Fruit fly (Drosophila melanogaster) whole organism, wandering third instar larva: ENCODE results near the gene CG17855.

Experiments used
- Abd-B ChIP-seq: fragments of >200 bp; optimal IDR thresholded peaks from 2 replicates; lab custom pipeline; 2017; ENCODE audit warnings: missing biosample characterization, missing genetic modification characterization
- CG32264 ChIP-seq: fragments of 200-800 bp; sonication (Bioruptor generic); optimal IDR thresholded peaks from 2 replicates; lab custom pipeline; 2016; ENCODE audit warnings: missing biosample characterization, missing genetic modification characterization
- CrebA ChIP-seq: fragments of 200-800 bp; sonication (Bioruptor generic); optimal IDR thresholded peaks from 2 replicates; lab custom pipeline; 2016; ENCODE audit warnings: missing biosample characterization, mild to moderate bottlenecking, missing genetic modification characterization, borderline replicate concordance
- Dfd ChIP-seq: fragments of >200 bp; optimal IDR thresholded peaks from 2 replicates; lab custom pipeline; 2017; ENCODE audit warnings: missing biosample characterization, missing genetic modification characterization
- Dif ChIP-seq: fragments of 200-275, 200-300 bp; sonication (Bioruptor generic); optimal IDR thresholded peaks from 2 replicates; lab custom pipeline; 2018; ENCODE audit warnings: missing biosample characterization, missing genetic modification characterization; ENCODE audit not compliant: partially characterized antibody
- HLH106 ChIP-seq: fragments of 200-800 bp; optimal IDR thresholded peaks from 3 replicates; lab custom pipeline; 2019; ENCODE audit warnings: missing biosample characterization, mild to moderate bottlenecking, missing genetic modification characterization, moderate library complexity
- Hnf4 ChIP-seq: fragments of 200-800 bp; sonication (Bioruptor generic); optimal IDR thresholded peaks from 2 replicates; lab custom pipeline; 2016; ENCODE audit warnings: missing biosample characterization, mild to moderate bottlenecking, missing genetic modification characterization
- Hr83 ChIP-seq: fragments of 200-300 bp; sonication (Bioruptor generic); optimal IDR thresholded peaks from 2 replicates; lab custom pipeline; 2016; ENCODE audit warnings: missing biosample characterization, mild to moderate bottlenecking, missing genetic modification characterization, moderate library complexity; ENCODE audit not compliant: poor library complexity, severe bottlenecking
- Jra ChIP-seq: sonication (Bioruptor generic); optimal IDR thresholded peaks from 2 replicates; lab custom pipeline; 2016; ENCODE audit warnings: missing biosample characterization, missing genetic modification characterization
- Mio ChIP-seq: sonication (Bioruptor generic); optimal IDR thresholded peaks from 2 replicates; lab custom pipeline; 2016; ENCODE audit warnings: missing biosample characterization, missing genetic modification characterization
- Myc ChIP-seq: fragments of >200 bp; optimal IDR thresholded peaks from 2 replicates; lab custom pipeline; 2017
- N ChIP-seq: fragments of >200 bp; optimal IDR thresholded peaks from 2 replicates; lab custom pipeline; 2018; ENCODE audit warnings: missing biosample characterization, missing external identifiers, missing genetic modification characterization
- OdsH ChIP-seq: fragments of 200-800 bp; sonication (Bioruptor generic); optimal IDR thresholded peaks from 2 replicates; lab custom pipeline; 2016; ENCODE audit warnings: missing biosample characterization, mild to moderate bottlenecking, missing genetic modification characterization
- Rel ChIP-seq, 2 experiments: fragments of 200-800 bp; sonication (Bioruptor generic) in 1 of 2; optimal IDR thresholded peaks; 2 replicates in 1 of 2; 3 replicates in 1 of 2; lab custom pipeline; 2016 to 2019; ENCODE audit warnings: mild to moderate bottlenecking in 2 of 2, missing biosample characterization in 2 of 2, missing genetic modification characterization in 2 of 2, moderate library complexity in 1 of 2
- Sp1 ChIP-seq: fragments of 200-800 bp; sonication (Bioruptor generic); optimal IDR thresholded peaks from 3 replicates; lab custom pipeline; 2019; ENCODE audit warnings: missing biosample characterization, mild to moderate bottlenecking, missing genetic modification characterization, moderate library complexity
- Vsx2 ChIP-seq: fragments of 200-300, 225-300 bp; sonication (Bioruptor generic); optimal IDR thresholded peaks from 2 replicates; lab custom pipeline; 2018; ENCODE audit warnings: missing biosample characterization, missing genetic modification characterization; ENCODE audit not compliant: partially characterized antibody
- br ChIP-seq: fragments of 200-800 bp; sonication (Bioruptor generic); optimal IDR thresholded peaks from 2 replicates; lab custom pipeline; 2016; ENCODE audit warnings: missing biosample characterization, missing genetic modification characterization
- brk ChIP-seq: fragments of 200-800 bp; sonication (Bioruptor generic); optimal IDR thresholded peaks from 2 replicates; lab custom pipeline; 2016; ENCODE audit warnings: missing biosample characterization, mild to moderate bottlenecking, missing genetic modification characterization
- dl ChIP-seq, 2 experiments: fragments of 175-275, 200-275 bp in 1 of 2; fragments of 200-275 bp in 1 of 2; sonication (Bioruptor generic); optimal IDR thresholded peaks; lab custom pipeline; 2018; ENCODE audit warnings: mild to moderate bottlenecking in 2 of 2, missing biosample characterization in 2 of 2, missing genetic modification characterization in 2 of 2, moderate library complexity in 2 of 2; ENCODE audit not compliant: partially characterized antibody in 2 of 2, insufficient read depth in 1 of 2
- dmrt93B ChIP-seq: fragments of 200-800 bp; sonication (Bioruptor generic); optimal IDR thresholded peaks from 2 replicates; lab custom pipeline; 2018; ENCODE audit warnings: missing biosample characterization, mild to moderate bottlenecking, missing genetic modification characterization
- dsf ChIP-seq: sonication (Bioruptor generic); optimal IDR thresholded peaks from 2 replicates; lab custom pipeline; 2016; ENCODE audit warnings: missing biosample characterization, missing genetic modification characterization, borderline replicate concordance
- ey ChIP-seq: fragments of 200-800 bp; sonication (Bioruptor generic); optimal IDR thresholded peaks from 2 replicates; lab custom pipeline; 2016; ENCODE audit warnings: missing biosample characterization, missing genetic modification characterization
- foxo ChIP-seq, 2 experiments: fragments of 200-800 bp; sonication (Bioruptor generic); optimal IDR thresholded peaks; 2 replicates in 1 of 2; 3 replicates in 1 of 2; lab custom pipeline; 2016 to 2017; ENCODE audit warnings: missing biosample characterization in 2 of 2, missing genetic modification characterization in 2 of 2
- fru ChIP-seq: fragments of 200-800 bp; sonication (Bioruptor generic); optimal IDR thresholded peaks from 3 replicates; lab custom pipeline; 2016; ENCODE audit warnings: missing biosample characterization, mild to moderate bottlenecking, missing genetic modification characterization
- h ChIP-seq: fragments of 200-800 bp; sonication (Bioruptor generic); optimal IDR thresholded peaks from 3 replicates; lab custom pipeline; 2016; ENCODE audit warnings: missing biosample characterization, mild to moderate bottlenecking, missing genetic modification characterization
- jim ChIP-seq: fragments of 175-275, 200-325 bp; sonication (Bioruptor generic); optimal IDR thresholded peaks from 2 replicates; lab custom pipeline; 2016; ENCODE audit warnings: missing biosample characterization, mild to moderate bottlenecking, missing genetic modification characterization
- lola ChIP-seq: fragments of >200 bp; optimal IDR thresholded peaks from 2 replicates; lab custom pipeline; 2017; ENCODE audit warnings: missing biosample characterization, missing genetic modification characterization
- pan ChIP-seq: fragments of >200 bp; optimal IDR thresholded peaks from 2 replicates; lab custom pipeline; 2017
- psq ChIP-seq: fragments of 200-800 bp; sonication (Bioruptor generic); optimal IDR thresholded peaks from 3 replicates; lab custom pipeline; 2017; ENCODE audit warnings: missing biosample characterization, mild to moderate bottlenecking, missing genetic modification characterization, moderate library complexity
- rgr ChIP-seq: fragments of 200-800 bp; sonication (Bioruptor generic); optimal IDR thresholded peaks from 3 replicates; lab custom pipeline; 2016; ENCODE audit warnings: missing biosample characterization, mild to moderate bottlenecking, missing genetic modification characterization
- sage ChIP-seq: fragments of 200-800 bp; sonication (Bioruptor generic); optimal IDR thresholded peaks from 2 replicates; lab custom pipeline; 2016; ENCODE audit warnings: missing biosample characterization, mild to moderate bottlenecking, missing genetic modification characterization
- sv ChIP-seq: fragments of 200-800 bp; sonication (Bioruptor generic); optimal IDR thresholded peaks from 3 replicates; lab custom pipeline; 2016; ENCODE audit warnings: missing biosample characterization, missing genetic modification characterization
- tai ChIP-seq: sonication (Bioruptor generic); optimal IDR thresholded peaks from 2 replicates; lab custom pipeline; 2016; ENCODE audit warnings: missing biosample characterization, missing genetic modification characterization
- usp ChIP-seq: fragments of >200 bp; optimal IDR thresholded peaks from 2 replicates; lab custom pipeline; 2017; ENCODE audit warnings: missing biosample characterization, missing genetic modification characterization
- woc ChIP-seq: sonication (Bioruptor generic); optimal IDR thresholded peaks from 2 replicates; lab custom pipeline; 2016; ENCODE audit warnings: missing biosample characterization, mild to moderate bottlenecking, missing genetic modification characterization

CG17855 gene

dm6 chr2L:9502786-9503443, 37.4 kb upstream of the CG17855 start:
- TF ChIP-seq rgr (GFP tag; lab: Kevin White, UChicago) (peak; percentile 43), brk (GFP tag; lab: Kevin White, UChicago) (peak; percentile 12), Myc (lab: Kevin White, UChicago) (no peak), N (GFP tag; lab: Kevin White, UChicago) (no peak), OdsH (GFP tag; lab: Kevin White, UChicago) (peak; percentile 32), psq (GFP tag; lab: Kevin White, UChicago) (peak; percentile 26), h (GFP tag; lab: Kevin White, UChicago) (peak; percentile 64), dmrt93B (GFP tag; lab: Kevin White, UChicago) (no peak), lola (GFP tag; lab: Kevin White, UChicago) (no peak), Hnf4 (GFP tag; lab: Kevin White, UChicago) (peak; percentile 0), br (GFP tag; lab: Kevin White, UChicago) (peak; percentile 11), foxo (GFP tag; optimal IDR thresholded peaks at IDR 0.05; lab: Kevin White, UChicago) (peak in 1 of 2 experiments; percentile 58), Abd-B (GFP tag; lab: Kevin White, UChicago) (no peak), HLH106 (no peak), ey (GFP tag; lab: Kevin White, UChicago) (peak; percentile 39), Sp1 (no peak), fru (GFP tag; lab: Kevin White, UChicago) (peak; percentile 5), sv (GFP tag; lab: Kevin White, UChicago) (peak; percentile 67), sage (no peak), Rel (GFP tag; optimal IDR thresholded peaks at IDR 0.05; lab: Kevin White, UChicago) (no peak), Rel (tag; optimal IDR thresholded peaks at IDR 0.05; lab: Kevin White, UChicago) (peak; percentile 17), pan (lab: Kevin White, UChicago) (no peak), Mio (GFP tag; lab: Kevin White, UChicago) (no peak), dl (GFP tag; optimal IDR thresholded peaks at IDR 0.05; lab: Kevin White, UChicago; ENCODE audit: insufficient read depth in 1 of 2, partially characterized antibody in 2 of 2) (no peak), tai (GFP tag; lab: Kevin White, UChicago) (no peak)

- no peak for TF ChIP-seq pan (lab: Kevin White, UChicago)
Measured at dm6 chr2L:9505372-9506103, 34.8 kb upstream of the CG17855 start.

DNA sequence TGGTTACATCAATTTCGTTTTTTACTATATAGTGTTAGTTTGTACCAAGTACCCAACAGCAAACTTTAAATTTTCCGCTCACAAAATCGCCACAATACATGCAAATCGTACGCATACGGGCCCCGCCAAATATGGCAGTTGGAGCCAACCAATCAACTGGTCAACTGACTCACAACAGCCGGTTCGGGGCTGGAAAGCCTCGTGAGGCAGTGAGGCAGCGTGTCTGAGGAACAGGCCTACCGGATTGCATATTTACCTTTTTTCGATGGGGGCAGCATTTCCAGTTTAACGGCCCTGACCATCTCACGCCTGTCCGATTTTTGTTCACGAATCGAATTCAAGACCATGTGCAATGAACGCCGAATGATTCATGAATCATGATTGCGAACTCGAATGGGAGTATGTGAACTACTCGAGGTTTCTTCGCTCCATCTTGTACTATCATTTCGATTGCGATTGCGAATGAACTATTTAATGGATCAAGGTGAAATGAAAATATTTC, 33.7 kb upstream of the CG17855 start:
- TF ChIP-seq Vsx2 (GFP tag; lab: Kevin White, UChicago): peak; percentile 21
- no peak for TF ChIP-seq psq (GFP tag; lab: Kevin White, UChicago)
- no peak for TF ChIP-seq ey (GFP tag; lab: Kevin White, UChicago)
- TF ChIP-seq rgr (GFP tag; lab: Kevin White, UChicago): no peak
- TF ChIP-seq Dif (GFP tag; lab: Kevin White, UChicago): peak; percentile 37
- TF ChIP-seq Rel (GFP tag; optimal IDR thresholded peaks at IDR 0.05; lab: Kevin White, UChicago): no peak
- peak; percentile 6 for TF ChIP-seq Rel (tag; optimal IDR thresholded peaks at IDR 0.05; lab: Kevin White, UChicago)
- no peak for TF ChIP-seq Jra
- TF ChIP-seq, all 38 proteins: peak for 3

DNA sequence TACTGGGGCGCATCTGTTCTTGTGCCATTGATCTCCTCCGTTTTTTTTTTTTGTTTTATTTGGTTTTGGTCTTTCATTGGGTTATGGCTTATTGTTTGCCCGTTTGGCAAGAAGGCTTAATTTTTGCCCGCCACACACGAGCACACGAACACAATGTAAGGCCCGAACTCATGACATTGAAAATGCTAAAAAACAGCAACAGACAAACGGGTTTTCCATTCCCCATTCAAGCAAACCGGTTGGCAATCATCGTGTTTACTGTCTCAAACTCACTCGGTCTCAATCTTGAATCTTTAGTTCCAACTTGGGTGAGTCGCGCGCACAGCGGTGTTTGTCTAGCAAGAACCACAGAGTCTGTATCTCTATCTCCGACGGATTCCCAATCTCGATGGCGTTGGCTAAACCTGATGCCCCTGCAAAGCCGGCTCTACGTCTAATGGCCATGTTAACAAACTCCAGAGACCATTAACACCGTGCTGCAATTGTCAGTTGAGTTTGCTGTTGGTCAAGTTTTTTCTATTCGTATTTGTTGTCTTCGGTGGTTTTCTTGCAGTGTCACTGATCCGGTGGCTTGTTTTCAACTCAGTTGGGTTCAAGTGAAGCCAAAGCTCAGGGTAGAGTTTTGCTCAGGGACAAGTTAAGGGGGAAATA, 31.7 kb upstream of the CG17855 start:
- TF ChIP-seq lola (GFP tag; lab: Kevin White, UChicago) (no peak), brk (GFP tag; lab: Kevin White, UChicago) (no peak), sage (no peak), Dfd (no peak), psq (GFP tag; lab: Kevin White, UChicago) (no peak), N (GFP tag; lab: Kevin White, UChicago) (no peak), Hnf4 (GFP tag; lab: Kevin White, UChicago) (no peak), CG32264 (GFP tag; lab: Kevin White, UChicago) (no peak), Rel (GFP tag; optimal IDR thresholded peaks at IDR 0.05; lab: Kevin White, UChicago) (no peak), Rel (tag; optimal IDR thresholded peaks at IDR 0.05; lab: Kevin White, UChicago) (no peak), Mio (GFP tag; lab: Kevin White, UChicago) (no peak), Dif (GFP tag; lab: Kevin White, UChicago) (peak; percentile 15), Hr83 (GFP tag; lab: Kevin White, UChicago) (peak; percentile 7), rgr (GFP tag; lab: Kevin White, UChicago) (no peak), CrebA (no peak), HLH106 (no peak), dsf (no peak), usp (GFP tag; lab: Kevin White, UChicago) (no peak), Abd-B (GFP tag; lab: Kevin White, UChicago) (no peak), dl (GFP tag; optimal IDR thresholded peaks at IDR 0.05; lab: Kevin White, UChicago; ENCODE audit: insufficient read depth in 1 of 2, partially characterized antibody in 2 of 2) (no peak), br (GFP tag; lab: Kevin White, UChicago) (no peak), woc (GFP tag; lab: Kevin White, UChicago) (no peak), Jra (no peak), h (GFP tag; lab: Kevin White, UChicago) (no peak), Vsx2 (GFP tag; lab: Kevin White, UChicago) (peak; percentile 60), jim (no peak), pan (lab: Kevin White, UChicago) (no peak)
